Worm (Caenorhabditis elegans): ENCODE data around the gene R08C7.12.
A peak's percentile ranks its signal among the peaks of the same experiment; 100 is the strongest.

Gene R08C7.12

ce11 chrIV:4473767-4474166 lies 24.2 kb downstream of the R08C7.12 start (continued):
- TF ChIP-seq lin-15B (tag; optimal IDR thresholded peaks at IDR 0.05) = no peak
- TF ChIP-seq daf-12 (tag; optimal IDR thresholded peaks at IDR 0.05) = no peak
- TF ChIP-seq ztf-7 (tag; optimal IDR thresholded peaks at IDR 0.05) = no peak
- TF ChIP-seq R02D3.7 (tag; optimal IDR thresholded peaks at IDR 0.05) = no peak
- TF ChIP-seq egl-43 (GFP tag; IDR thresholded peaks at IDR 0.05) = 0 out of 2 replicates have a peak, but pooled peaks have one; percentile 41
- TF ChIP-seq T26A8.4 (GFP tag; IDR thresholded peaks at IDR 0.05) = peak; percentile 36; the same call in 1 of the 2 replicates
- TF ChIP-seq madf-9 (GFP tag; conservative IDR thresholded peaks at IDR 0.05) = 0 out of 2 replicates have a peak, but pooled peaks have one; percentile 25
- TF ChIP-seq duxl-1 (tag; optimal IDR thresholded peaks at IDR 0.05; ENCODE audit: poor library complexity) = no peak
- TF ChIP-seq lsy-2 (tag; optimal IDR thresholded peaks at IDR 0.05) = no peak
- no peak for TF ChIP-seq cey-2 (tag; optimal IDR thresholded peaks at IDR 0.05; ENCODE audit: borderline replicate concordance, insufficient read depth)
- TF ChIP-seq mdt-29 (GFP tag; IDR thresholded peaks at IDR 0.05) = peak; percentile 28; the same call in 1 of the 2 replicates
- no peak for TF ChIP-seq snpc-4 (tag; optimal IDR thresholded peaks at IDR 0.05)
- TF ChIP-seq rbr-2 (tag; optimal IDR thresholded peaks at IDR 0.05) = no peak
- peak; percentile 45 for TF ChIP-seq sdz-12 (GFP tag; optimal IDR thresholded peaks at IDR 0.05)
- 0 out of 2 replicates have a peak, but pooled peaks have one; percentile 27 for TF ChIP-seq lim-7 (GFP tag; IDR thresholded peaks at IDR 0.05)
- no peak for TF ChIP-seq nhr-28 (tag; optimal IDR thresholded peaks at IDR 0.05)

ce11 chrIV:4475362-4476086 lies 26.0 kb downstream of the R08C7.12 start:
- TF ChIP-seq tra-1 (GFP tag; IDR thresholded peaks at IDR 0.05) (0 out of 2 replicates have a peak, but pooled peaks have one; percentile 18), hlh-30 (tag; optimal IDR thresholded peaks at IDR 0.05; ENCODE audit: insufficient read depth) (peak; percentile 47), ama-1 (optimal IDR thresholded peaks at IDR 0.05) (peak; percentile 34), nhr-41 (GFP tag; IDR thresholded peaks at IDR 0.05) (no peak), pha-4 (GFP tag; IDR thresholded peaks at IDR 0.05) (peak; percentile 22; the same call in 1 of the 2 replicates), pha-4 (tag; optimal IDR thresholded peaks at IDR 0.05) (no peak), dve-1 (tag; optimal IDR thresholded peaks at IDR 0.05; ENCODE audit: insufficient read depth) (peak; percentile 66), saeg-2 (GFP tag; IDR thresholded peaks at IDR 0.05) (0 out of 2 replicates have a peak, but pooled peaks have one; percentile 6), mxl-3 (GFP tag; optimal IDR thresholded peaks at IDR 0.05) (peak; percentile 74), ctbp-1 (GFP tag; IDR thresholded peaks at IDR 0.05) (no peak), dmd-9 (GFP tag; IDR thresholded peaks at IDR 0.05) (no peak), nhr-48 (tag; optimal IDR thresholded peaks at IDR 0.05) (peak; percentile 17), fos-1 (tag; optimal IDR thresholded peaks at IDR 0.05) (no peak), nhr-28 (tag; optimal IDR thresholded peaks at IDR 0.05) (peak; percentile 39), hlh-11 (tag; optimal IDR thresholded peaks at IDR 0.05) (peak; percentile 17), ZK337.2 (GFP tag; IDR thresholded peaks at IDR 0.05) (no peak; the same call in 1 of the 2 replicates), ztf-11 (tag; optimal IDR thresholded peaks at IDR 0.05) (no peak), sdz-12 (GFP tag; optimal IDR thresholded peaks at IDR 0.05) (no peak), nhr-6 (tag; optimal IDR thresholded peaks at IDR 0.05) (no peak), daf-16 (GFP tag; optimal IDR thresholded peaks at IDR 0.05) (no peak), daf-16 (tag; optimal IDR thresholded peaks at IDR 0.05) (peak; percentile 47), pqm-1 (tag; optimal IDR thresholded peaks at IDR 0.05) (peak; percentile 24), aha-1 (tag) (peak; percentile 89), madf-5 (GFP tag; IDR thresholded peaks at IDR 0.05) (no peak), dmd-6 (GFP tag; IDR thresholded peaks at IDR 0.05) (0 out of 2 replicates have a peak, but pooled peaks have one; percentile 13), gei-8 (GFP tag; optimal IDR thresholded peaks at IDR 0.05) (no peak), lin-15B (tag; optimal IDR thresholded peaks at IDR 0.05) (no peak), ceh-82 (tag; optimal IDR thresholded peaks at IDR 0.05) (no peak), lsy-2 (tag; optimal IDR thresholded peaks at IDR 0.05) (peak in 1 of 2 experiments; percentile 5)

Measured in whole organism, L4 larva.